Worm (Caenorhabditis elegans) whole organism, L3 larva: Measurements from ENCODE around the gene nhr-40.
A peak's percentile ranks its signal among the peaks of the same experiment; 100 is the strongest.

Source experiments
- ZK546.5 ChIP-seq: sonication (generic microtip); optimal IDR thresholded peaks from 2 replicates; lab custom pipeline; 2017; ENCODE audit warnings: missing biosample characterization, missing genetic modification characterization
- ceh-16 ChIP-seq: sonication (generic microtip); optimal IDR thresholded peaks from 2 replicates; lab custom pipeline; 2017; ENCODE audit warnings: missing biosample characterization, missing genetic modification characterization
- ceh-28 ChIP-seq: fragments of 150-350 bp; optimal IDR thresholded peaks from 2 replicates; lab custom pipeline; 2014; ENCODE audit warnings: missing biosample characterization, missing genetic modification reagents, missing genetic modification characterization
- ceh-82 ChIP-seq: fragments of 150-350 bp; optimal IDR thresholded peaks from 2 replicates; lab custom pipeline; 2014; ENCODE audit warnings: missing biosample characterization, missing genetic modification characterization
- egl-27 ChIP-seq: sonication (generic microtip); optimal IDR thresholded peaks from 4 replicates; lab custom pipeline; 2017; ENCODE audit warnings: missing biosample characterization, missing genetic modification reagents, missing genetic modification characterization
- eor-1 ChIP-seq, 2 experiments: fragments of 150-350 bp; optimal IDR thresholded peaks; 2 replicates each; lab custom pipeline; 2014 to 2018; ENCODE audit warnings: missing biosample characterization in 2 of 2, missing genetic modification characterization in 2 of 2
- lin-15B ChIP-seq: fragments of 150-350 bp; optimal IDR thresholded peaks from 2 replicates; lab custom pipeline; 2014; ENCODE audit warnings: missing biosample characterization, missing genetic modification characterization
- nhr-237 ChIP-seq: fragments of 150-350 bp; optimal IDR thresholded peaks from 2 replicates; lab custom pipeline; 2014; ENCODE audit warnings: missing biosample characterization, missing genetic modification characterization
- nhr-43 ChIP-seq: sonication (generic microtip); optimal IDR thresholded peaks from 2 replicates; lab custom pipeline; 2016; ENCODE audit warnings: mild to moderate bottlenecking, missing genetic modification characterization, missing compliant biosample characterization; ENCODE audit not compliant: poor library complexity, severe bottlenecking
- nhr-76 ChIP-seq: fragments of 150-350 bp; sonication (generic microtip); optimal IDR thresholded peaks from 5 replicates; lab custom pipeline; 2014; ENCODE audit warnings: missing biosample characterization, missing genetic modification characterization
- pqm-1 ChIP-seq: fragments of 150-350 bp; optimal IDR thresholded peaks from 2 replicates; lab custom pipeline; 2017; ENCODE audit warnings: missing biosample characterization, missing genetic modification characterization, inconsistent platforms
- sea-2 ChIP-seq: fragments of 150-350 bp; sonication (generic microtip); optimal IDR thresholded peaks from 4 replicates; lab custom pipeline; 2014; ENCODE audit warnings: missing biosample characterization, missing genetic modification reagents, missing genetic modification characterization
- snpc-4 ChIP-seq: fragments of 150-350 bp; optimal IDR thresholded peaks from 2 replicates; lab custom pipeline; 2014; ENCODE audit warnings: missing biosample characterization, missing genetic modification characterization
- unc-62 ChIP-seq: fragments of 150-350 bp; sonication (generic microtip); optimal IDR thresholded peaks from 4 replicates; lab custom pipeline; 2014; ENCODE audit warnings: missing biosample characterization, missing genetic modification reagents, missing genetic modification characterization

- TF ChIP-seq egl-27 (tag; lab: Kevin White, UChicago) (peak; percentile 51), ZK546.5 (tag; lab: Kevin White, UChicago) (no peak), nhr-237 (no peak), snpc-4 (tag; lab: Kevin White, UChicago) (peak; percentile 13), unc-62 (no peak), pqm-1 (peak; percentile 38), sea-2 (GFP tag; lab: Kevin White, UChicago) (no peak), nhr-76 (no peak), ceh-28 (tag; lab: Kevin White, UChicago) (no peak), nhr-43 (tag; lab: Kevin White, UChicago) (peak; percentile 37), ceh-82 (no peak), eor-1 (tag; optimal IDR thresholded peaks at IDR 0.05; lab: Kevin White, UChicago) (no peak), ceh-16 (tag; lab: Kevin White, UChicago) (no peak), lin-15B (tag; lab: Kevin White, UChicago) (peak; percentile 18)
Observed at ce11 chrX:2549322-2549721, 44.5 kb upstream of the nhr-40 start.
